Worm (Caenorhabditis elegans) whole organism, L4 larva: Measurements from ENCODE around the gene twk-14.

Source experiments
- hlh-11 ChIP-seq: fragments of 200-800 bp; sonication (Bioruptor generic); optimal IDR thresholded peaks from 2 replicates; lab custom pipeline; 2018; ENCODE audit warnings: mild to moderate bottlenecking, missing genetic modification characterization, missing compliant biosample characterization
- nhr-11 ChIP-seq: fragments of 150-350 bp; optimal IDR thresholded peaks from 2 replicates; lab custom pipeline; 2014; ENCODE audit warnings: missing biosample characterization, missing genetic modification characterization
- nhr-6 ChIP-seq: fragments of 150-350 bp; optimal IDR thresholded peaks from 2 replicates; lab custom pipeline; 2014; ENCODE audit warnings: missing biosample characterization, missing genetic modification characterization
- pha-4 ChIP-seq, 2 experiments: fragments of 150-350 bp in 1 of 2; fragments of 200-800 bp in 1 of 2; sonication (Bioruptor generic) in 1 of 2; IDR thresholded peaks in 1 of 2; optimal IDR thresholded peaks in 1 of 2; 2 replicates each; pipeline versions ENCODE4 v1.3.6 to Lab custom; 2014 to 2022; ENCODE audit warnings: missing genetic modification characterization in 2 of 2, missing genetic modification reagents in 2 of 2, missing biosample characterization in 1 of 2, missing compliant biosample characterization in 1 of 2
- snpc-4 ChIP-seq: fragments of 150-350 bp; optimal IDR thresholded peaks from 2 replicates; lab custom pipeline; 2014; ENCODE audit warnings: missing biosample characterization, missing genetic modification characterization

DNA sequence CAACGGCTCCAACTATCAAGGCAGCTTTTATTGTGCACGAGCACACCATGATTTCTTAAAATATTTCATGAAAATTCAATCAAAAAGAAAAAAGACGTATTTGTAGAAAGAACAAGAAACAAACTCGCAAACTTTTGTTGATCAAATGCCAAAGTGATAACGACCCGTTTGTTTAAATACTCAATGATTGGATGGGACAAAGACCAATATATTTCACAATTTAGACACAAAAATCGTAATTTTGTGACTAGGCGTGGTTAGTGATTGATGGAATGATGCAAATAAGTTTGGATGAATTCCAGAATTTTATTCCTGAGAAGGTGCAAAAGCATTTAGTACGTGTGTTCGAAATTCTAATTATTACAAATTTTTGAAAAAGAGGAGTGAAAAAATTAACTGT is 20.1 kb upstream of the twk-14 start, which contains the start of gene cdr-2:
- TF ChIP-seq nhr-11: no peak
- no peak for TF ChIP-seq hlh-11
- no peak for TF ChIP-seq nhr-6 (tag; lab: Kevin White, UChicago)
- TF ChIP-seq pha-4 (GFP tag; IDR thresholded peaks at IDR 0.05; lab: Robert Waterston, UW): no peak
- no peak for TF ChIP-seq pha-4 (tag; optimal IDR thresholded peaks at IDR 0.05; lab: Kevin White, UChicago)
- no peak for TF ChIP-seq snpc-4
